Worm (Caenorhabditis elegans) whole organism, late embryonic: ENCODE results near the gene F28F5.4.

Experiments
- hlh-13 ChIP-seq: fragments of 200-800 bp; sonication (Bioruptor generic); optimal IDR thresholded peaks from 2 replicates; lab custom pipeline; 2018; ENCODE audit warnings: mild to moderate bottlenecking, missing genetic modification characterization, missing compliant biosample characterization
- hlh-6 ChIP-seq: sonication (generic microtip); optimal IDR thresholded peaks from 2 replicates; lab custom pipeline; 2016; ENCODE audit warnings: missing genotype, missing genetic modification characterization, missing compliant biosample characterization

DNA sequence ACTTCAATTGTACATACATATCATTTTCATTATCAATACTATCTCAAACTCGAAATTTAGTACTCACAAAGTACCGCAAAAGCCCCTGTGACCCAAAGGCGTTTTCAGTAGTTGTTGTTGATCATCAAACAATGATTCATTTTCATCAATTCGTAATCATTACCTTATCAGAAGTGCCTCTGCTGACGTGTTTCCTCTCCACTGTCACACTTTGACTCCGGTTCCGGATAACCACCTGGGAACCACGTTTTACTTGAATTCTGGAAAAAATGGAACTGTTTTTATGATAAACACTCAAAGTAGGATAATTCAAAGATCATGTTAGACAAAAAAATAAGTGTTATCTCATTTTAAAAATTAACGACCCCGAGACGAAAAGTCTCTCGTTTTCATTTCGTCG lies 1.2 kb upstream of the F28F5.4 start:
- TF ChIP-seq hlh-6 (tag; lab: Kevin White, UChicago) (no peak), hlh-13 (GFP tag; lab: Kevin White, UChicago) (no peak)
